Fruit fly (Drosophila melanogaster) whole organism, embryonic: ENCODE data around the gene CG12470.
A peak's percentile ranks its signal among the peaks of the same experiment; 100 is the strongest.

Experiments used
- Atf6 ChIP-seq: fragments of 200-800 bp; sonication (Bioruptor generic); IDR thresholded peaks from 2 replicates; pipeline ENCODE4 v1.3.6; 2022; ENCODE audit warnings: missing biosample characterization, missing genetic modification characterization
- Bdp1 ChIP-seq: fragments of 200-800 bp; sonication (Bioruptor generic); optimal IDR thresholded peaks from 3 replicates; lab custom pipeline; 2016; ENCODE audit warnings: missing biosample characterization, missing genetic modification characterization
- CG10267 ChIP-seq: fragments of 200-800 bp; sonication (Bioruptor generic); optimal IDR thresholded peaks from 2 replicates; lab custom pipeline; 2018; ENCODE audit warnings: missing biosample characterization, mild to moderate bottlenecking, missing genetic modification characterization, moderate library complexity
- CG10431 ChIP-seq: fragments of 200-800 bp; sonication (Bioruptor generic); optimal IDR thresholded peaks from 3 replicates; lab custom pipeline; 2018; ENCODE audit warnings: missing biosample characterization, mild to moderate bottlenecking, missing genetic modification characterization
- CG11093 ChIP-seq: fragments of 200-800 bp; sonication (Bioruptor generic); IDR thresholded peaks from 3 replicates; pipeline ENCODE4 v1.3.6; 2022; ENCODE audit warnings: missing biosample characterization, missing genetic modification characterization
- CG11247 ChIP-seq: fragments of 200-800 bp; sonication (Bioruptor generic); IDR thresholded peaks from 2 replicates; pipeline ENCODE4 v1.3.6; 2022; ENCODE audit warnings: missing biosample characterization, missing genetic modification characterization
- CG11456 ChIP-seq: fragments of 200-800 bp; sonication (Bioruptor generic); IDR thresholded peaks from 3 replicates; pipeline ENCODE4 v1.3.6; 2022; ENCODE audit warnings: missing biosample characterization, missing genetic modification characterization
- CG11504 ChIP-seq: fragments of 200-800 bp; sonication (Bioruptor generic); optimal IDR thresholded peaks from 3 replicates; lab custom pipeline; 2019; ENCODE audit warnings: missing biosample characterization, mild to moderate bottlenecking, missing genetic modification characterization, moderate library complexity
- CG12155 ChIP-seq: fragments of 200-800 bp; sonication (Bioruptor generic); optimal IDR thresholded peaks from 3 replicates; lab custom pipeline; 2016; ENCODE audit warnings: missing biosample characterization, missing genetic modification characterization
- CG12299 ChIP-seq: fragments of 200-800 bp; sonication (Bioruptor generic); optimal IDR thresholded peaks from 2 replicates; lab custom pipeline; 2018; ENCODE audit warnings: missing biosample characterization, mild to moderate bottlenecking, missing genetic modification characterization
- CG12769 ChIP-seq: fragments of 200-800 bp; sonication (Bioruptor generic); optimal IDR thresholded peaks from 2 replicates; lab custom pipeline; 2019; ENCODE audit warnings: missing biosample characterization, mild to moderate bottlenecking, missing genetic modification characterization, moderate library complexity
- CG14050 ChIP-seq: fragments of 200-800 bp; sonication (Bioruptor generic); IDR thresholded peaks from 3 replicates; pipeline ENCODE4 v1.3.6; 2022; ENCODE audit warnings: missing biosample characterization, missing genetic modification characterization
- CG1602 ChIP-seq: fragments of 200-800 bp; sonication (Bioruptor generic); optimal IDR thresholded peaks from 3 replicates; lab custom pipeline; 2016; ENCODE audit warnings: missing biosample characterization, missing genetic modification characterization
- CG1647 ChIP-seq: fragments of 200-800 bp; sonication (Bioruptor generic); optimal IDR thresholded peaks from 3 replicates; lab custom pipeline; 2016; ENCODE audit warnings: missing biosample characterization, missing genetic modification characterization
- CG17359 ChIP-seq: fragments of 200-800 bp; sonication (Bioruptor generic); optimal IDR thresholded peaks from 3 replicates; lab custom pipeline; 2018; ENCODE audit warnings: missing biosample characterization, mild to moderate bottlenecking, missing genetic modification characterization, moderate library complexity
- CG17361 ChIP-seq: fragments of 200-800 bp; sonication (Bioruptor generic); IDR thresholded peaks from 3 replicates; pipeline ENCODE4 v1.3.6; 2022; ENCODE audit warnings: missing biosample characterization, missing genetic modification characterization
- CG31224 ChIP-seq: fragments of 200-800 bp; sonication (Bioruptor generic); IDR thresholded peaks from 2 replicates; pipeline ENCODE4 v1.3.6; 2022; ENCODE audit warnings: missing biosample characterization, missing genetic modification characterization
- CG31388 ChIP-seq: fragments of 200-800 bp; sonication (Bioruptor generic); optimal IDR thresholded peaks from 2 replicates; lab custom pipeline; 2016; ENCODE audit warnings: missing biosample characterization, missing genetic modification characterization
- CG34376 ChIP-seq: fragments of 200-800 bp; sonication (Bioruptor generic); optimal IDR thresholded peaks from 2 replicates; lab custom pipeline; 2018; ENCODE audit warnings: missing biosample characterization, mild to moderate bottlenecking, missing genetic modification characterization
- CG3995 ChIP-seq: fragments of 200-800 bp; sonication (Bioruptor generic); optimal IDR thresholded peaks from 3 replicates; lab custom pipeline; 2016; ENCODE audit warnings: missing biosample characterization, missing genetic modification characterization
- CG4404 ChIP-seq: fragments of 200-800 bp; sonication (Bioruptor generic); IDR thresholded peaks from 2 replicates; pipeline ENCODE4 v1.3.6; 2022; ENCODE audit warnings: missing biosample characterization, missing genetic modification characterization
- CG4854 ChIP-seq: fragments of 200-800 bp; sonication (Bioruptor generic); optimal IDR thresholded peaks from 2 replicates; lab custom pipeline; 2016; ENCODE audit warnings: missing biosample characterization, missing genetic modification characterization, inconsistent platforms
- CG6272 ChIP-seq: fragments of 200-800 bp; sonication (Bioruptor generic); IDR thresholded peaks from 2 replicates; pipeline ENCODE4 v1.3.6; 2022; ENCODE audit warnings: missing biosample characterization, missing genetic modification characterization
- CG6765 ChIP-seq: fragments of 200-800 bp; sonication (Bioruptor generic); optimal IDR thresholded peaks from 3 replicates; lab custom pipeline; 2017; ENCODE audit warnings: missing biosample characterization, mild to moderate bottlenecking, missing genetic modification characterization
- CG8359 ChIP-seq: fragments of 200-800 bp; sonication (Bioruptor generic); optimal IDR thresholded peaks from 2 replicates; lab custom pipeline; 2017; ENCODE audit warnings: missing biosample characterization, mild to moderate bottlenecking, missing genetic modification characterization, borderline replicate concordance
- CG9876 ChIP-seq: fragments of 200-800 bp; sonication (Bioruptor generic); optimal IDR thresholded peaks from 2 replicates; lab custom pipeline; 2016; ENCODE audit warnings: missing biosample characterization, missing genetic modification characterization
- CHES-1-like ChIP-seq: fragments of 200-800 bp; sonication (Bioruptor generic); optimal IDR thresholded peaks from 2 replicates; lab custom pipeline; 2016; ENCODE audit warnings: missing biosample characterization, missing genetic modification characterization
- CrebB ChIP-seq: fragments of 200-800 bp; sonication (Bioruptor generic); optimal IDR thresholded peaks from 3 replicates; lab custom pipeline; 2018; ENCODE audit warnings: missing biosample characterization, mild to moderate bottlenecking, missing genetic modification characterization
- Drgx ChIP-seq: fragments of 200-800 bp; sonication (Bioruptor generic); IDR thresholded peaks from 2 replicates; pipeline ENCODE4 v1.3.6; 2022; ENCODE audit warnings: missing biosample characterization, missing genetic modification characterization
- MESR4 ChIP-seq: fragments of 200-800 bp; sonication (Bioruptor generic); optimal IDR thresholded peaks from 2 replicates; lab custom pipeline; 2018; ENCODE audit warnings: missing biosample characterization, mild to moderate bottlenecking, missing genetic modification characterization, moderate library complexity
- Mrtf ChIP-seq: fragments of 200-800 bp; sonication (Bioruptor generic); IDR thresholded peaks from 3 replicates; pipeline ENCODE4 v1.3.6; 2022; ENCODE audit warnings: missing biosample characterization, missing genetic modification characterization
- NK7.1 ChIP-seq: fragments of 200-800 bp; sonication (Bioruptor generic); optimal IDR thresholded peaks from 3 replicates; lab custom pipeline; 2016; ENCODE audit warnings: missing biosample characterization, missing genetic modification characterization
- PHDP ChIP-seq: fragments of 200-800 bp; sonication (Bioruptor generic); optimal IDR thresholded peaks from 3 replicates; lab custom pipeline; 2018; ENCODE audit warnings: missing biosample characterization, mild to moderate bottlenecking, missing genetic modification characterization, moderate library complexity
- Ptx1 ChIP-seq: fragments of 200-800 bp; sonication (Bioruptor generic); IDR thresholded peaks from 2 replicates; pipeline ENCODE4 v1.3.6; 2022; ENCODE audit warnings: missing biosample characterization, missing genetic modification characterization
- Scr ChIP-seq: fragments of 200-800 bp; sonication (Bioruptor generic); IDR thresholded peaks from 2 replicates; pipeline ENCODE4 v1.3.6; 2022; ENCODE audit warnings: missing biosample characterization, missing genetic modification characterization; ENCODE audit not compliant: partially characterized antibody
- Side ChIP-seq: fragments of 200-800 bp; sonication (Bioruptor generic); optimal IDR thresholded peaks from 2 replicates; lab custom pipeline; 2016; ENCODE audit warnings: missing biosample characterization, missing genetic modification characterization
- Taf1 ChIP-seq: fragments of 200-800 bp; sonication (Bioruptor generic); IDR thresholded peaks from 2 replicates; pipeline ENCODE4 v1.3.6; 2022; ENCODE audit warnings: missing biosample characterization, missing genetic modification characterization
- en ChIP-seq: fragments of 200-800 bp; sonication (Bioruptor generic); optimal IDR thresholded peaks from 2 replicates; lab custom pipeline; 2016; ENCODE audit warnings: missing biosample characterization, missing genetic modification characterization
- esg ChIP-seq: fragments of 200-800 bp; sonication (Bioruptor generic); conservative IDR thresholded peaks from 2 replicates; pipeline ENCODE4 v1.3.6; 2022; ENCODE audit warnings: missing biosample characterization, missing genetic modification characterization
- eve ChIP-seq, 2 experiments: fragments of >200 bp; optimal IDR thresholded peaks; 2 replicates each; lab custom pipeline; 2017; ENCODE audit warnings: missing biosample characterization in 2 of 2, missing genetic modification characterization in 2 of 2
- exex ChIP-seq: fragments of 200-800 bp; sonication (Bioruptor generic); optimal IDR thresholded peaks from 4 replicates; lab custom pipeline; 2018; ENCODE audit warnings: missing biosample characterization, mild to moderate bottlenecking, missing genetic modification characterization, moderate library complexity
- fd102C ChIP-seq: fragments of 200-800 bp; sonication (Bioruptor generic); optimal IDR thresholded peaks from 2 replicates; lab custom pipeline; 2018; ENCODE audit warnings: missing biosample characterization, mild to moderate bottlenecking, missing genetic modification characterization, moderate library complexity
- gce ChIP-seq: fragments of 200-800 bp; sonication (Bioruptor generic); IDR thresholded peaks from 3 replicates; pipeline ENCODE4 v1.3.6; 2022; ENCODE audit warnings: missing biosample characterization, missing genetic modification characterization
- h ChIP-seq: fragments of >200 bp; optimal IDR thresholded peaks from 2 replicates; lab custom pipeline; 2017
- kah ChIP-seq: fragments of 200-800 bp; sonication (Bioruptor generic); optimal IDR thresholded peaks from 2 replicates; lab custom pipeline; 2018; ENCODE audit warnings: missing biosample characterization, mild to moderate bottlenecking, missing genetic modification characterization
- knrl ChIP-seq: fragments of 200-800 bp; sonication (Bioruptor generic); IDR thresholded peaks from 3 replicates; pipeline ENCODE4 v1.3.6; 2022; ENCODE audit warnings: missing biosample characterization, missing genetic modification characterization; ENCODE audit not compliant: partially characterized antibody
- lov ChIP-seq, 2 experiments: fragments of 200-800 bp in 1 of 2; fragments of >200 bp in 1 of 2; sonication (Bioruptor generic) in 1 of 2; IDR thresholded peaks in 1 of 2; optimal IDR thresholded peaks in 1 of 2; 2 replicates in 1 of 2; 3 replicates in 1 of 2; pipeline versions ENCODE4 v1.3.6 to Lab custom; 2017 to 2022; ENCODE audit warnings: missing biosample characterization in 1 of 2, missing genetic modification characterization in 1 of 2
- mld ChIP-seq: fragments of 200-800 bp; sonication (Bioruptor generic); IDR thresholded peaks from 3 replicates; pipeline ENCODE4 v1.3.6; 2022; ENCODE audit warnings: missing biosample characterization, missing genetic modification characterization; ENCODE audit not compliant: partially characterized antibody
- otp ChIP-seq: fragments of 200-800 bp; sonication (Bioruptor generic); IDR thresholded peaks from 3 replicates; pipeline ENCODE4, ENCODE4 v1.3.6; 2022; ENCODE audit warnings: missing biosample characterization, missing genetic modification characterization
- ranshi ChIP-seq: fragments of 200-800 bp; sonication (Bioruptor generic); IDR thresholded peaks from 2 replicates; pipeline ENCODE4 v1.3.6; 2022; ENCODE audit warnings: missing biosample characterization, missing genetic modification characterization
- tap ChIP-seq: fragments of 200-800 bp; optimal IDR thresholded peaks from 3 replicates; lab custom pipeline; 2019; ENCODE audit warnings: missing biosample characterization, mild to moderate bottlenecking, missing genetic modification characterization, moderate library complexity
- tx ChIP-seq: fragments of 200-800 bp; sonication (Bioruptor generic); optimal IDR thresholded peaks from 2 replicates; lab custom pipeline; 2016; ENCODE audit warnings: missing biosample characterization, missing genetic modification characterization

CG12470 gene

DNA sequence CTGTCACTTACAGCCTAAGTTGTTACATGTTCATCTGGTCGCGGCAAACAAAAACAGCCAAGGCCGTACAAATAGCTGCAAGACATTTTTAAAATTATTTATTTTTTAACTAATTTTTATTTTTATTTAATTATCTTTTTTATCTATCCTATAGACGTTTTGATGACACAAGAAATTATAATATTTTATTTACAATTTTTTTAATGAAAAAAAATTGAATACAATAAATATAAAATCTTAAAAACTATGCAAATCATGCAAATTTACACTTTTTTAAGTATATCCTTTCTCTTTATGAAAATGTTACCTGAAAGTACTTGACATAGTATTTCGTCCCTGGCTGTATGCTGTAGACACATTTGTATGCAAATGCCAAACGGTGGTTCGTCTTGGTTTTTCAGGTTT, 30.6 kb downstream of the CG12470 start (continued):
- TF ChIP-seq gce (GFP tag; lab: Robert Waterston, UW) (no peak), CG12155 (GFP tag; lab: Kevin White, UChicago) (peak; percentile 3), CG1647 (GFP tag; lab: Kevin White, UChicago) (no peak), MESR4 (no peak), CG31224 (no peak), Drgx (GFP tag; lab: Robert Waterston, UW) (peak; percentile 72; the same call in 1 of the 2 replicates), CG14050 (peak; percentile 30; the same call in 1 of the 3 replicates), Bdp1 (GFP tag; lab: Kevin White, UChicago) (no peak), ranshi (peak; percentile 60), tap (peak; percentile 78), Side (no peak), otp (GFP tag; lab: Robert Waterston, UW) (no peak), CG11247 (GFP tag; lab: Robert Waterston, UW) (no peak), en (GFP tag; lab: Kevin White, UChicago) (no peak), fd102C (no peak), esg (GFP tag; lab: Robert Waterston, UW) (0 out of 2 replicates have a peak, but pooled peaks have one; percentile 47), CG8359 (GFP tag; lab: Kevin White, UChicago) (peak; percentile 25), CHES-1-like (GFP tag; lab: Kevin White, UChicago) (no peak), exex (tag; lab: Kevin White, UChicago) (peak; percentile 15), CrebB (tag; lab: Kevin White, UChicago) (no peak), CG6765 (GFP tag; lab: Kevin White, UChicago) (peak; percentile 55), kah (GFP tag; lab: Kevin White, UChicago) (peak; percentile 67), CG10431 (GFP tag; lab: Kevin White, UChicago) (no peak), CG9876 (GFP tag; lab: Kevin White, UChicago) (no peak), CG11504 (tag; lab: Kevin White, UChicago) (peak; percentile 91), knrl (GFP tag; lab: Robert Waterston, UW) (no peak), CG11093 (GFP tag; lab: Robert Waterston, UW) (no peak), CG17361 (peak; percentile 90), mld (GFP tag; lab: Robert Waterston, UW) (no peak), CG1602 (GFP tag; lab: Kevin White, UChicago) (peak; percentile 35), CG4404 (peak; percentile 21; the same call in 1 of the 2 replicates), CG10267 (tag; lab: Kevin White, UChicago) (peak; percentile 77), Taf1 (GFP tag; lab: Robert Waterston, UW) (no peak), CG6272 (GFP tag; lab: Robert Waterston, UW) (no peak), CG31388 (GFP tag; lab: Kevin White, UChicago) (no peak), PHDP (tag; lab: Kevin White, UChicago) (peak; percentile 87), CG17359 (tag; lab: Kevin White, UChicago) (peak; percentile 80), CG4854 (GFP tag; lab: Kevin White, UChicago) (no peak), CG12299 (peak; percentile 76), eve (GFP tag; optimal IDR thresholded peaks at IDR 0.05; lab: Kevin White, UChicago) (no peak), lov (optimal IDR thresholded peaks at IDR 0.05; lab: Kevin White, UChicago) (no peak), lov (GFP tag; IDR thresholded peaks at IDR 0.05; lab: Robert Waterston, UW) (no peak), CG3995 (no peak), Scr (no peak), Ptx1 (peak; percentile 75), tx (no peak), CG34376 (GFP tag; lab: Kevin White, UChicago) (no peak), CG11456 (no peak), Atf6 (peak; percentile 49; the same call in 1 of the 2 replicates), Mrtf (GFP tag; lab: Robert Waterston, UW) (no peak), NK7.1 (no peak), CG12769 (tag; lab: Kevin White, UChicago) (no peak), h (no peak)
